Worm (Caenorhabditis elegans) whole organism, young adult: ENCODE data around the gene Y42A5A.5.

Experiments
- B0019.2 ChIP-seq: fragments of 200-800 bp; sonication (Bioruptor generic); conservative IDR thresholded peaks from 2 replicates; pipeline ENCODE4 v1.3.6; 2022; ENCODE audit warnings: missing genetic modification reagents, missing genetic modification characterization, missing compliant biosample characterization
- B0261.1 ChIP-seq: sonication (generic microtip); optimal IDR thresholded peaks from 2 replicates; lab custom pipeline; 2016; ENCODE audit warnings: mild to moderate bottlenecking, missing genetic modification characterization, moderate library complexity, missing compliant biosample characterization
- C17E4.6 ChIP-seq: fragments of 200-800 bp; sonication (Bioruptor generic); IDR thresholded peaks from 2 replicates; pipeline ENCODE4 v1.3.6; 2022; ENCODE audit warnings: missing genetic modification reagents, missing genetic modification characterization, missing compliant biosample characterization
- F22D6.2 ChIP-seq: sonication (generic microtip); optimal IDR thresholded peaks from 2 replicates; lab custom pipeline; 2016; ENCODE audit warnings: mild to moderate bottlenecking, missing genetic modification characterization, missing compliant biosample characterization
- F23B12.7 ChIP-seq: sonication (generic microtip); optimal IDR thresholded peaks from 2 replicates; lab custom pipeline; 2017; ENCODE audit warnings: missing genetic modification characterization, mild to moderate bottlenecking, missing compliant biosample characterization, antibody characterized with exemption, moderate library complexity; ENCODE audit not compliant: insufficient read depth
- F37B4.10 ChIP-seq: fragments of 200-800 bp; sonication (Bioruptor generic); IDR thresholded peaks from 2 replicates; pipeline ENCODE4 v1.3.6; 2022; ENCODE audit warnings: missing genetic modification characterization, missing compliant biosample characterization
- F57A8.1 ChIP-seq: fragments of 200-800 bp; sonication (Bioruptor generic); optimal IDR thresholded peaks from 2 replicates; lab custom pipeline; 2018; ENCODE audit warnings: mild to moderate bottlenecking, missing genetic modification characterization, moderate library complexity, missing compliant biosample characterization
- T07F8.4 ChIP-seq: sonication (generic microtip); optimal IDR thresholded peaks from 2 replicates; lab custom pipeline; 2016; ENCODE audit warnings: mild to moderate bottlenecking, missing genetic modification characterization, moderate library complexity, missing compliant biosample characterization
- Y79H2A.3 ChIP-seq: fragments of 200-800 bp; sonication (Bioruptor generic); conservative IDR thresholded peaks from 2 replicates; pipeline ENCODE4 v1.3.6; 2022; ENCODE audit warnings: missing genetic modification reagents, missing genetic modification characterization, missing compliant biosample characterization
- Y95B8A.8 ChIP-seq: fragments of 200-800 bp; sonication (Bioruptor generic); IDR thresholded peaks from 2 replicates; pipeline ENCODE4 v1.3.6; 2022; ENCODE audit warnings: missing genetic modification reagents, missing genetic modification characterization, missing compliant biosample characterization
- akir-1 ChIP-seq: fragments of 200-800 bp; sonication (Bioruptor generic); optimal IDR thresholded peaks from 2 replicates; lab custom pipeline; 2018; ENCODE audit warnings: mild to moderate bottlenecking, missing genetic modification characterization, moderate library complexity, missing compliant biosample characterization
- atf-7 ChIP-seq: sonication (generic microtip); optimal IDR thresholded peaks from 2 replicates; lab custom pipeline; 2017; ENCODE audit warnings: mild to moderate bottlenecking, missing genetic modification characterization, missing compliant biosample characterization
- athp-1 ChIP-seq: sonication (generic microtip); optimal IDR thresholded peaks from 2 replicates; lab custom pipeline; 2017; ENCODE audit warnings: mild to moderate bottlenecking, missing genetic modification characterization, missing compliant biosample characterization
- cebp-1 ChIP-seq, 2 experiments: fragments of 200-800 bp in 1 of 2; sonication (Bioruptor generic) in 1 of 2; sonication (generic microtip) in 1 of 2; IDR thresholded peaks in 1 of 2; optimal IDR thresholded peaks in 1 of 2; 2 replicates each; pipeline versions ENCODE4 v1.3.6 to Lab custom; 2017 to 2022; ENCODE audit warnings: missing compliant biosample characterization in 2 of 2, missing genetic modification characterization in 2 of 2, mild to moderate bottlenecking in 1 of 2, missing genetic modification reagents in 1 of 2, moderate library complexity in 1 of 2
- ceh-27 ChIP-seq: fragments of 200-800 bp; sonication (Bioruptor generic); optimal IDR thresholded peaks from 2 replicates; lab custom pipeline; 2018; ENCODE audit warnings: mild to moderate bottlenecking, missing genetic modification characterization, moderate library complexity, missing compliant biosample characterization
- ceh-58 ChIP-seq: fragments of 200-800 bp; sonication (Bioruptor generic); IDR thresholded peaks from 2 replicates; pipeline ENCODE4 v1.3.6; 2022; ENCODE audit warnings: missing genetic modification characterization, missing compliant biosample characterization
- chd-7 ChIP-seq: sonication (generic microtip); optimal IDR thresholded peaks from 2 replicates; lab custom pipeline; 2016; ENCODE audit warnings: mild to moderate bottlenecking, missing genetic modification characterization, moderate library complexity, missing compliant biosample characterization
- egl-18 ChIP-seq: fragments of 200-800 bp; sonication (Bioruptor generic); IDR thresholded peaks from 2 replicates; pipeline ENCODE4 v1.3.6; 2022; ENCODE audit warnings: missing genetic modification reagents, missing genetic modification characterization, missing compliant biosample characterization
- egl-44 ChIP-seq: fragments of 200-800 bp; sonication (Bioruptor generic); IDR thresholded peaks from 2 replicates; pipeline ENCODE4 v1.3.6; 2022; ENCODE audit warnings: missing genetic modification reagents, missing genetic modification characterization, missing compliant biosample characterization
- gei-17 ChIP-seq: fragments of 200-800 bp; sonication (Bioruptor generic); optimal IDR thresholded peaks from 2 replicates; lab custom pipeline; 2018; ENCODE audit warnings: mild to moderate bottlenecking, missing genetic modification characterization, missing compliant biosample characterization
- hlh-26 ChIP-seq: fragments of 200-800 bp; sonication (Bioruptor generic); conservative IDR thresholded peaks from 2 replicates; pipeline ENCODE4 v1.3.6; 2022; ENCODE audit warnings: missing genetic modification reagents, missing genetic modification characterization, missing compliant biosample characterization
- hmg-1.2 ChIP-seq: fragments of 200-800 bp; sonication (Bioruptor generic); IDR thresholded peaks from 2 replicates; pipeline ENCODE4 v1.3.6; 2022; ENCODE audit warnings: missing genetic modification reagents, missing genetic modification characterization, missing compliant biosample characterization
- let-526 ChIP-seq: fragments of 200-800 bp; sonication (Bioruptor generic); IDR thresholded peaks from 2 replicates; pipeline ENCODE4 v1.3.6; 2022; ENCODE audit warnings: missing genetic modification reagents, missing genetic modification characterization, missing compliant biosample characterization
- let-607 ChIP-seq, 2 experiments: fragments of 200-800 bp in 1 of 2; sonication (Bioruptor generic) in 1 of 2; sonication (generic microtip) in 1 of 2; optimal IDR thresholded peaks; 2 replicates each; lab custom pipeline; 2016 to 2018; ENCODE audit warnings: mild to moderate bottlenecking in 2 of 2, missing compliant biosample characterization in 2 of 2, missing genetic modification characterization in 2 of 2, moderate library complexity in 2 of 2, missing genotype in 1 of 2
- lsy-27 ChIP-seq: sonication (generic microtip); optimal IDR thresholded peaks from 2 replicates; lab custom pipeline; 2017; ENCODE audit warnings: missing genetic modification characterization, mild to moderate bottlenecking, missing compliant biosample characterization, antibody characterized with exemption, missing genotype, borderline replicate concordance; ENCODE audit not compliant: insufficient read depth
- madf-8 ChIP-seq: fragments of 200-800 bp; sonication (Bioruptor generic); conservative IDR thresholded peaks from 2 replicates; pipeline ENCODE4 v1.3.6; 2022; ENCODE audit warnings: missing genetic modification reagents, missing genetic modification characterization, missing compliant biosample characterization
- mcd-1 ChIP-seq: fragments of 200-800 bp; sonication (Bioruptor generic); IDR thresholded peaks from 2 replicates; pipeline ENCODE4 v1.3.6; 2022; ENCODE audit warnings: missing genetic modification reagents, missing genetic modification characterization, missing compliant biosample characterization
- nfya-2 ChIP-seq: fragments of 200-800 bp; sonication (Bioruptor generic); IDR thresholded peaks from 2 replicates; pipeline ENCODE4 v1.3.6; 2022; ENCODE audit warnings: missing genetic modification reagents, missing genetic modification characterization, missing compliant biosample characterization
- nhr-27 ChIP-seq: fragments of 200-800 bp; sonication (Bioruptor generic); optimal IDR thresholded peaks from 2 replicates; lab custom pipeline; 2018; ENCODE audit warnings: mild to moderate bottlenecking, missing genetic modification characterization, moderate library complexity, missing compliant biosample characterization
- nhr-80 ChIP-seq: sonication (generic microtip); optimal IDR thresholded peaks from 2 replicates; lab custom pipeline; 2016; ENCODE audit warnings: missing genetic modification characterization, missing compliant biosample characterization
- nhr-90 ChIP-seq: sonication (generic microtip); optimal IDR thresholded peaks from 2 replicates; lab custom pipeline; 2016; ENCODE audit warnings: missing genotype, mild to moderate bottlenecking, missing genetic modification characterization, missing compliant biosample characterization
- pbrm-1 ChIP-seq: fragments of 200-800 bp; sonication (Bioruptor generic); IDR thresholded peaks from 2 replicates; pipeline ENCODE4 v1.3.6; 2022; ENCODE audit warnings: missing genetic modification reagents, missing genetic modification characterization, missing compliant biosample characterization
- rcor-1 ChIP-seq: fragments of 200-800 bp; sonication (Bioruptor generic); IDR thresholded peaks from 2 replicates; pipeline ENCODE4 v1.3.6; 2022; ENCODE audit warnings: missing genetic modification reagents, missing genetic modification characterization, missing compliant biosample characterization
- rec-8 ChIP-seq, 2 experiments: sonication (generic microtip); optimal IDR thresholded peaks; 2 replicates each; lab custom pipeline; 2016; ENCODE audit warnings: mild to moderate bottlenecking in 2 of 2, missing genetic modification characterization in 2 of 2, missing genetic modification reagents in 2 of 2, missing genotype in 2 of 2, missing biosample characterization in 1 of 2, missing compliant biosample characterization in 1 of 2, moderate library complexity in 1 of 2
- repo-1 ChIP-seq: sonication (generic microtip); optimal IDR thresholded peaks from 2 replicates; lab custom pipeline; 2017; ENCODE audit warnings: mild to moderate bottlenecking, missing genetic modification characterization, missing compliant biosample characterization
- sdz-38 ChIP-seq: sonication (generic microtip); optimal IDR thresholded peaks from 2 replicates; lab custom pipeline; 2016; ENCODE audit warnings: missing genotype, missing genetic modification characterization, missing compliant biosample characterization
- sea-2 ChIP-seq: fragments of 200-800 bp; sonication (Bioruptor generic); IDR thresholded peaks from 2 replicates; pipeline ENCODE4 v1.3.6; 2022; ENCODE audit warnings: missing genetic modification characterization, missing compliant biosample characterization
- zfh-2 ChIP-seq: fragments of 200-800 bp; sonication (Bioruptor generic); conservative IDR thresholded peaks from 2 replicates; pipeline ENCODE4 v1.3.6; 2022; ENCODE audit warnings: missing genetic modification reagents, missing genetic modification characterization, missing compliant biosample characterization
- ztf-18 ChIP-seq: sonication (generic microtip); optimal IDR thresholded peaks from 2 replicates; lab custom pipeline; 2016; ENCODE audit warnings: missing genotype, mild to moderate bottlenecking, missing genetic modification characterization, missing compliant biosample characterization
- ztf-25 ChIP-seq: fragments of 200-800 bp; sonication (Bioruptor generic); IDR thresholded peaks from 2 replicates; pipeline ENCODE4 v1.3.6; 2022; ENCODE audit warnings: missing genetic modification reagents, missing genetic modification characterization, missing compliant biosample characterization
- ztf-26 ChIP-seq: sonication (generic microtip); optimal IDR thresholded peaks from 2 replicates; lab custom pipeline; 2017; ENCODE audit warnings: missing genetic modification characterization, missing compliant biosample characterization
- ztf-3 ChIP-seq: fragments of 200-800 bp; sonication (Bioruptor generic); optimal IDR thresholded peaks from 2 replicates; lab custom pipeline; 2018; ENCODE audit warnings: mild to moderate bottlenecking, missing genetic modification characterization, missing compliant biosample characterization

Y42A5A.5 gene

ce11 chrV:11080345-11081102 lies 29.0 kb downstream of the Y42A5A.5 start, which contains the start of gene act-1:
TSS of gene act-1 (plus strand) at chrV:11081052.
- no peak for TF ChIP-seq lsy-27 (tag; lab: Kevin White, UChicago)
- peak; percentile 33; the same call in 1 of the 2 replicates for TF ChIP-seq mcd-1 (GFP tag; lab: Robert Waterston, UW)
- 0 out of 2 replicates have a peak, but pooled peaks have one; percentile 40 for TF ChIP-seq pbrm-1 (GFP tag; lab: Robert Waterston, UW)
- TF ChIP-seq ztf-18 (tag; lab: Kevin White, UChicago) = no peak
- peak; percentile 20 for TF ChIP-seq nhr-80
- no peak for TF ChIP-seq cebp-1 (GFP tag; IDR thresholded peaks at IDR 0.05; lab: Robert Waterston, UW)
- TF ChIP-seq cebp-1 (tag; optimal IDR thresholded peaks at IDR 0.05; lab: Kevin White, UChicago) = peak; percentile 7
- TF ChIP-seq zfh-2 = peak; percentile 83
- TF ChIP-seq ceh-27 = peak; percentile 4
- TF ChIP-seq hmg-1.2 = peak; percentile 23; the same call in 1 of the 2 replicates
- TF ChIP-seq, all 124 proteins: peak for 7

ce11 chrV:11078874-11079273 lies 30.7 kb downstream of the Y42A5A.5 start:
- no peak for TF ChIP-seq nfya-2 (GFP tag; lab: Robert Waterston, UW)
- no peak for TF ChIP-seq nhr-90 (tag; lab: Kevin White, UChicago)
- no peak for TF ChIP-seq cebp-1 (GFP tag; IDR thresholded peaks at IDR 0.05; lab: Robert Waterston, UW)
- TF ChIP-seq cebp-1 (tag; optimal IDR thresholded peaks at IDR 0.05; lab: Kevin White, UChicago) = peak; percentile 82
- no peak for TF ChIP-seq ztf-26
- TF ChIP-seq ceh-58 (GFP tag; lab: Robert Waterston, UW) = no peak

ce11 chrV:11078104-11078724 lies 31.3 kb downstream of the Y42A5A.5 start, which contains the start of gene act-2:
TSS of gene act-2 (minus strand) at chrV:11078154.
- TF ChIP-seq akir-1 (no peak), athp-1 (tag; lab: Kevin White, UChicago) (peak; percentile 22), gei-17 (GFP tag; lab: Kevin White, UChicago) (no peak), B0261.1 (tag; lab: Kevin White, UChicago) (no peak), rcor-1 (peak; percentile 70), F57A8.1 (GFP tag; lab: Kevin White, UChicago) (no peak), chd-7 (tag; lab: Kevin White, UChicago) (no peak), ztf-26 (peak; percentile 55), atf-7 (tag; lab: Kevin White, UChicago) (no peak), F22D6.2 (no peak), hlh-26 (no peak), nhr-27 (tag; lab: Kevin White, UChicago) (no peak), egl-18 (GFP tag; lab: Robert Waterston, UW) (no peak), pbrm-1 (GFP tag; lab: Robert Waterston, UW) (peak; percentile 85), let-526 (GFP tag; lab: Robert Waterston, UW) (no peak), F37B4.10 (GFP tag; lab: Robert Waterston, UW) (no peak), sdz-38 (no peak), C17E4.6 (GFP tag; lab: Robert Waterston, UW) (peak; percentile 76), madf-8 (GFP tag; lab: Robert Waterston, UW) (peak; percentile 84), sea-2 (no peak), ztf-3 (GFP tag; lab: Kevin White, UChicago) (no peak), egl-44 (no peak), T07F8.4 (tag; lab: Kevin White, UChicago) (no peak), Y79H2A.3 (GFP tag; lab: Robert Waterston, UW) (0 out of 2 replicates have a peak, but pooled peaks have one; percentile 39), Y95B8A.8 (GFP tag; lab: Robert Waterston, UW) (peak; percentile 74), B0019.2 (GFP tag; lab: Robert Waterston, UW) (peak; percentile 75; the same call in 1 of the 2 replicates), F23B12.7 (peak; percentile 22), rec-8 (tag; optimal IDR thresholded peaks at IDR 0.05; lab: Kevin White, UChicago) (no peak), ztf-25 (GFP tag; lab: Robert Waterston, UW) (no peak), let-607 (tag; optimal IDR thresholded peaks at IDR 0.05; lab: Kevin White, UChicago) (no peak), repo-1 (tag; lab: Kevin White, UChicago) (no peak)
